Worm (Caenorhabditis elegans) whole organism, early embryonic: Measurements from ENCODE around the gene F25B5.5.

Source experiments
- B0310.2 ChIP-seq: sonication (generic microtip); optimal IDR thresholded peaks from 2 replicates; lab custom pipeline; 2016; ENCODE audit warnings: mild to moderate bottlenecking, missing genetic modification characterization, missing compliant biosample characterization
- aly-1 ChIP-seq: sonication (generic microtip); optimal IDR thresholded peaks from 2 replicates; lab custom pipeline; 2016; ENCODE audit warnings: missing genetic modification characterization, missing compliant biosample characterization
- ama-1 ChIP-seq: fragments of 150-350 bp; optimal IDR thresholded peaks from 2 replicates; lab custom pipeline; 2014
- ceh-13 ChIP-seq: fragments of 200-800 bp; sonication (Bioruptor generic); optimal IDR thresholded peaks from 2 replicates; lab custom pipeline; 2018; ENCODE audit warnings: mild to moderate bottlenecking, missing genetic modification characterization, missing compliant biosample characterization
- hmg-4 ChIP-seq: fragments of 200-800 bp; sonication (Bioruptor generic); optimal IDR thresholded peaks from 2 replicates; lab custom pipeline; 2018; ENCODE audit warnings: mild to moderate bottlenecking, missing genetic modification characterization, missing compliant biosample characterization
- hnd-1 ChIP-seq: sonication (generic microtip); optimal IDR thresholded peaks from 2 replicates; lab custom pipeline; 2016; ENCODE audit warnings: missing genetic modification characterization, missing compliant biosample characterization
- pes-1 ChIP-seq: fragments of 200-800 bp; sonication (Bioruptor generic); IDR thresholded peaks from 2 replicates; pipeline ENCODE4 v1.3.6; 2022; ENCODE audit warnings: missing genetic modification reagents, missing genetic modification characterization, missing compliant biosample characterization
- scrt-1 ChIP-seq: fragments of 200-800 bp; sonication (Bioruptor generic); IDR thresholded peaks from 2 replicates; pipeline ENCODE4 v1.3.6; 2022; ENCODE audit warnings: missing genetic modification characterization, missing compliant biosample characterization
- sea-1 ChIP-seq: fragments of 200-800 bp; sonication (Bioruptor generic); conservative IDR thresholded peaks from 2 replicates; pipeline ENCODE4 v1.3.6; 2022; ENCODE audit warnings: missing genetic modification characterization, missing compliant biosample characterization
- tbx-11 ChIP-seq: fragments of 200-800 bp; sonication (Bioruptor generic); IDR thresholded peaks from 2 replicates; pipeline ENCODE4 v1.3.6; 2022; ENCODE audit warnings: missing genetic modification characterization, missing compliant biosample characterization
- tbx-37 ChIP-seq: fragments of 200-800 bp; sonication (Bioruptor generic); conservative IDR thresholded peaks from 2 replicates; pipeline ENCODE4 v1.3.6; 2022; ENCODE audit warnings: missing genetic modification reagents, missing genetic modification characterization, missing compliant biosample characterization

DNA sequence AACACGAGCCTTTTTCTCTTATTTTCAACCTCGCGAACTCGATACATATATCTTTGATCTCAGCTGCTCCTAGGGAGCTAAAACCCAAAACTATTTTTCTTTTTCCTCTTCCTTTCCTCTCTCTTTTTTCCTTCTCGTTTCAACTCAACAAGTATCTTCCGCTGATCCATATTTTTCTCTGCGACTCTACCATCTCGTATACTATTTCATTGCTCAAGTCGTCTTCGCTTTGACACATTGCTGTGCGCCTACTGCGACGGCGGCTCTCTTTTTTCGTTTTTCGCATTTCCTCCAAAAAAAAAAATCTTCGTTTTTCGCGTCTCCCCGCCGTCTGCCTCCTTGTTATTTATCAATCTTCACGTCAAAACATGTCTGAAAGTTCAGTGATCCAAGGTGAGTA, 3.9 kb upstream of the F25B5.5 start:
- TF ChIP-seq ama-1 (lab: Kevin White, UChicago) (no peak), scrt-1 (GFP tag; lab: Robert Waterston, UW) (no peak), tbx-11 (GFP tag; lab: Robert Waterston, UW) (no peak), pes-1 (no peak), tbx-37 (GFP tag; lab: Robert Waterston, UW) (no peak), hnd-1 (tag; lab: Kevin White, UChicago) (no peak), hmg-4 (GFP tag; lab: Kevin White, UChicago) (no peak), B0310.2 (tag; lab: Kevin White, UChicago) (no peak), sea-1 (GFP tag; lab: Robert Waterston, UW) (no peak), aly-1 (tag; lab: Kevin White, UChicago) (no peak), ceh-13 (GFP tag; lab: Kevin White, UChicago) (no peak)
